Worm (Caenorhabditis elegans) whole organism, L4/young adult: ENCODE measurements around the gene dpy-9.

Experiments used
- W03F9.2 ChIP-seq: fragments of 150-350 bp; optimal IDR thresholded peaks from 2 replicates; lab custom pipeline; 2014; ENCODE audit warnings: missing biosample characterization, missing genetic modification characterization
- dao-5 ChIP-seq: sonication (generic microtip); optimal IDR thresholded peaks from 2 replicates; lab custom pipeline; 2016; ENCODE audit warnings: missing genotype, missing genetic modification characterization, moderate library complexity, missing compliant biosample characterization
- him-1 ChIP-seq: sonication (generic microtip); optimal IDR thresholded peaks from 2 replicates; lab custom pipeline; 2016; ENCODE audit warnings: missing genotype, missing genetic modification reagents, missing genetic modification characterization, missing compliant biosample characterization

ce11 chrIV:278284-278683 lies 19.3 kb upstream of the dpy-9 start:
- no peak for TF ChIP-seq W03F9.2 (tag; lab: Kevin White, UChicago)
- no peak for TF ChIP-seq dao-5
- TF ChIP-seq him-1 (tag; lab: Kevin White, UChicago): no peak
